Worm (Caenorhabditis elegans): ENCODE data around the gene sqv-7.

DNA sequence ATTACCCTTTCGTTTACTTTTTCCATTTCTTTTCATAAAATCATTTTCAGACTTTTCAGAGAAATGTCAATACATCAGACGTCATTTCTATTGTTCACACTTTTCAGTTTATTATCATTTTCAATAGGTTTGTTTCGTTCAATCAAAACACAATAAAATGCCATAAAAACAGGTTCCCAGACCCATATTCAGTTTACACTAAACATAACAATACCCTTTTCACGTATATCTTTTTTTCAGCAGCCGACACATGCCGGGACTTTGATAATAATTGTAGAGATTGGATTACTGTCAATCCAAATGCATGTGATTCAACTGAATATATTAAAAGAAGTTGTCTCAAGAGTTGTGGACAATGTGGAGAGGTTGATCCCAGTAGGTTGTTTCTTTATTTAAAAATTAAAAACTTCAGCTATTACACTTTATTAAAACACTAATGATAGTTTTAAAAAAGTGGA lies 22.6 kb downstream of the sqv-7 start, which contains the start of gene C15F1.1:
- no peak for TF ChIP-seq pha-4 (tag; optimal IDR thresholded peaks at IDR 0.05)
- no peak for TF ChIP-seq fkh-10 (GFP tag; optimal IDR thresholded peaks at IDR 0.05)
- TF ChIP-seq nhr-11 (tag; optimal IDR thresholded peaks at IDR 0.05): no peak
- TF ChIP-seq hlh-30 (tag; optimal IDR thresholded peaks at IDR 0.05; ENCODE audit: insufficient read depth): no peak
- no peak for TF ChIP-seq ceh-45 (GFP tag; IDR thresholded peaks at IDR 0.05)
